Fruit fly (Drosophila melanogaster) Kc167 (cell line): ENCODE data around the gene PK2-R2.

ENCODE experiments used
- Sin3A ChIP-seq: fragments of >200 bp; optimal IDR thresholded peaks from 2 replicates; lab custom pipeline; 2018; ENCODE audit warnings: missing external identifiers
- h ChIP-seq: fragments of >200 bp; optimal IDR thresholded peaks from 3 replicates; lab custom pipeline; 2018; ENCODE audit warnings: missing external identifiers
- psq ChIP-seq: fragments of >200 bp; optimal IDR thresholded peaks from 2 replicates; lab custom pipeline; 2017; ENCODE audit warnings: missing external identifiers
- ttk ChIP-seq: sonication (Bioruptor generic); optimal IDR thresholded peaks from 2 replicates; lab custom pipeline; 2017; ENCODE audit warnings: missing external identifiers

dm6 chr3R:13366561-13367518 lies 32.9 kb upstream of the PK2-R2 start, which contains the start of gene Elp6:
- TF ChIP-seq psq (lab: Kevin White, UChicago) (no peak), h (lab: Kevin White, UChicago) (no peak), ttk (no peak), Sin3A (no peak)
